Fruit fly (Drosophila melanogaster): ENCODE measurements around the gene CG4598.

The CG4598 gene

dm6 chr2L:9893183-9893582 lies 25.2 kb upstream of the CG4598 start, which contains the start of gene mtDNA-helicase (continued):
- TF ChIP-seq grn (GFP tag; optimal IDR thresholded peaks at IDR 0.05) (no peak), ERR (GFP tag; optimal IDR thresholded peaks at IDR 0.05) (no peak), CG11398 (GFP tag; optimal IDR thresholded peaks at IDR 0.05) (no peak), CG11456 (GFP tag; IDR thresholded peaks at IDR 0.05) (no peak), NC2α (GFP tag; optimal IDR thresholded peaks at IDR 0.05) (no peak), phol (tag; optimal IDR thresholded peaks at IDR 0.05) (peak; percentile 48), Eip74EF (GFP tag; optimal IDR thresholded peaks at IDR 0.05) (no peak), knrl (GFP tag; IDR thresholded peaks at IDR 0.05; ENCODE audit: partially characterized antibody) (peak; percentile 41; the same call in 2 of the 3 replicates), Gsc (GFP tag; IDR thresholded peaks at IDR 0.05) (no peak), CG10209 (GFP tag; optimal IDR thresholded peaks at IDR 0.05) (no peak), fru (optimal IDR thresholded peaks at IDR 0.05) (no peak), CG2875 (GFP tag; optimal IDR thresholded peaks at IDR 0.05) (no peak), unpg (GFP tag; optimal IDR thresholded peaks at IDR 0.05) (no peak), CG7271 (tag; optimal IDR thresholded peaks at IDR 0.05) (no peak), fu2 (GFP tag; optimal IDR thresholded peaks at IDR 0.05) (no peak), CG6683 (GFP tag; optimal IDR thresholded peaks at IDR 0.05) (no peak), CG9727 (GFP tag; optimal IDR thresholded peaks at IDR 0.05) (no peak), tna (GFP tag; IDR thresholded peaks at IDR 0.05; ENCODE audit: partially characterized antibody) (peak; percentile 51), oc (tag; optimal IDR thresholded peaks at IDR 0.05) (no peak), gce (GFP tag; IDR thresholded peaks at IDR 0.05) (no peak), Max (GFP tag; optimal IDR thresholded peaks at IDR 0.05) (peak; percentile 18), BtbVII (GFP tag; optimal IDR thresholded peaks at IDR 0.05) (no peak), esg (GFP tag; conservative IDR thresholded peaks at IDR 0.05) (no peak), NK7.1 (GFP tag; optimal IDR thresholded peaks at IDR 0.05) (no peak), abd-A (tag; optimal IDR thresholded peaks at IDR 0.05) (no peak), Opbp (GFP tag; IDR thresholded peaks at IDR 0.05; ENCODE audit: partially characterized antibody) (peak; percentile 57; the same call in 1 of the 3 replicates), amos (GFP tag; IDR thresholded peaks at IDR 0.05; ENCODE audit: partially characterized antibody) (peak; percentile 33; the same call in 1 of the 2 replicates), CG5180 (GFP tag; optimal IDR thresholded peaks at IDR 0.05) (no peak), CG17912 (GFP tag; optimal IDR thresholded peaks at IDR 0.05) (no peak), CG4820 (GFP tag; optimal IDR thresholded peaks at IDR 0.05) (no peak), CG1233 (GFP tag; optimal IDR thresholded peaks at IDR 0.05) (no peak), CoRest (tag; optimal IDR thresholded peaks at IDR 0.05) (no peak), Scr (GFP tag; IDR thresholded peaks at IDR 0.05; ENCODE audit: partially characterized antibody) (peak; percentile 62), ac (GFP tag; optimal IDR thresholded peaks at IDR 0.05) (no peak), eyg (GFP tag; optimal IDR thresholded peaks at IDR 0.05) (no peak), ems (GFP tag; optimal IDR thresholded peaks at IDR 0.05) (no peak), HHEX (GFP tag; optimal IDR thresholded peaks at IDR 0.05) (no peak), zfh2 (GFP tag; optimal IDR thresholded peaks at IDR 0.05) (no peak), CG6272 (GFP tag; IDR thresholded peaks at IDR 0.05) (no peak), CG18262 (tag; optimal IDR thresholded peaks at IDR 0.05) (no peak), CG30403 (GFP tag; optimal IDR thresholded peaks at IDR 0.05) (no peak), MBD-R2 (GFP tag; IDR thresholded peaks at IDR 0.05) (peak; percentile 75), trem (tag; optimal IDR thresholded peaks at IDR 0.05) (peak; percentile 1), tx (GFP tag; optimal IDR thresholded peaks at IDR 0.05) (no peak), Tbp (GFP tag; optimal IDR thresholded peaks at IDR 0.05) (no peak), lola (GFP tag; optimal IDR thresholded peaks at IDR 0.05) (no peak), h (optimal IDR thresholded peaks at IDR 0.05) (no peak), CG15696 (tag; optimal IDR thresholded peaks at IDR 0.05) (no peak), zen (tag; optimal IDR thresholded peaks at IDR 0.05) (no peak), CG12236 (GFP tag; optimal IDR thresholded peaks at IDR 0.05) (no peak), Oli (tag; optimal IDR thresholded peaks at IDR 0.05) (no peak)

Data from whole organism, embryonic.